Worm (Caenorhabditis elegans) whole organism, L4 larva: Measurements from ENCODE around the gene C18H2.5.

ENCODE experiments used
- D1046.2 ChIP-seq: fragments of 200-800 bp; sonication (Bioruptor generic); IDR thresholded peaks from 2 replicates; pipeline ENCODE4 v1.3.6; 2022; ENCODE audit warnings: missing genetic modification characterization, missing compliant biosample characterization
- F37D6.2 ChIP-seq: sonication (generic microtip); optimal IDR thresholded peaks from 2 replicates; lab custom pipeline; 2016; ENCODE audit warnings: mild to moderate bottlenecking, missing genetic modification characterization, missing compliant biosample characterization
- F49E8.2 ChIP-seq: sonication (generic microtip); optimal IDR thresholded peaks from 2 replicates; lab custom pipeline; 2016; ENCODE audit warnings: missing compliant biosample characterization, mild to moderate bottlenecking, missing genetic modification characterization, borderline replicate concordance
- Y48G9A.11 ChIP-seq: fragments of 200-800 bp; sonication (Bioruptor generic); IDR thresholded peaks from 2 replicates; pipeline ENCODE4 v1.3.6; 2022; ENCODE audit warnings: missing genetic modification reagents, missing genetic modification characterization, missing compliant biosample characterization
- aha-1 ChIP-seq: fragments of 150-350 bp; peaks from one replicate; lab custom pipeline; 2014; ENCODE audit warnings: missing biosample characterization, missing genetic modification characterization
- ama-1 ChIP-seq: fragments of 150-350 bp; optimal IDR thresholded peaks from 2 replicates; lab custom pipeline; 2014; ENCODE audit warnings: inconsistent platforms, mixed read lengths
- ceh-20 ChIP-seq: fragments of 200-800 bp; sonication (Bioruptor generic); IDR thresholded peaks from 2 replicates; pipeline ENCODE4 v1.3.6; 2022; ENCODE audit warnings: missing genetic modification reagents, missing genetic modification characterization, missing compliant biosample characterization
- ceh-28 ChIP-seq: fragments of 150-350 bp; optimal IDR thresholded peaks from 2 replicates; lab custom pipeline; 2014; ENCODE audit warnings: missing biosample characterization, missing genetic modification reagents, missing genetic modification characterization
- ceh-82 ChIP-seq: sonication (generic microtip); optimal IDR thresholded peaks from 2 replicates; lab custom pipeline; 2017; ENCODE audit warnings: missing biosample characterization, missing genetic modification characterization
- cey-2 ChIP-seq: sonication (generic microtip); optimal IDR thresholded peaks from 3 replicates; lab custom pipeline; 2017; ENCODE audit warnings: missing genetic modification characterization, mild to moderate bottlenecking, missing compliant biosample characterization, antibody characterized with exemption, borderline replicate concordance; ENCODE audit not compliant: insufficient read depth
- daf-16 ChIP-seq, 3 experiments: sonication (generic microtip); optimal IDR thresholded peaks; 2 replicates each; lab custom pipeline; 2016 to 2017; ENCODE audit warnings: missing genetic modification characterization in 3 of 3, missing genetic modification reagents in 3 of 3, mild to moderate bottlenecking in 2 of 3, missing compliant biosample characterization in 2 of 3, missing biosample characterization in 1 of 3, moderate library complexity in 1 of 3
- daf-19 ChIP-seq: fragments of 200-800 bp; sonication (Bioruptor generic); conservative IDR thresholded peaks from 2 replicates; pipeline ENCODE4 v1.3.6; 2022; ENCODE audit warnings: missing genetic modification characterization, missing compliant biosample characterization
- dmd-6 ChIP-seq: fragments of 200-800 bp; sonication (Bioruptor generic); IDR thresholded peaks from 2 replicates; pipeline ENCODE4 v1.3.6; 2022; ENCODE audit warnings: missing genetic modification reagents, missing genetic modification characterization, missing compliant biosample characterization
- dpl-1 ChIP-seq: fragments of 150-350 bp; optimal IDR thresholded peaks from 2 replicates; lab custom pipeline; 2014; ENCODE audit warnings: missing biosample characterization, missing genetic modification reagents, missing genetic modification characterization
- dve-1 ChIP-seq: sonication (generic microtip); optimal IDR thresholded peaks from 2 replicates; lab custom pipeline; 2017; ENCODE audit warnings: antibody characterized with exemption, mild to moderate bottlenecking, missing genetic modification characterization, missing compliant biosample characterization; ENCODE audit not compliant: insufficient read depth
- egl-43 ChIP-seq: fragments of 200-800 bp; sonication (Bioruptor generic); IDR thresholded peaks from 2 replicates; pipeline ENCODE4 v1.3.6; 2022; ENCODE audit warnings: missing genetic modification reagents, missing genetic modification characterization, missing compliant biosample characterization
- fkh-10 ChIP-seq: fragments of 150-350 bp; optimal IDR thresholded peaks from 2 replicates; lab custom pipeline; 2014; ENCODE audit warnings: missing biosample characterization, missing genetic modification reagents, missing genetic modification characterization
- hif-1 ChIP-seq, 2 experiments: sonication (generic microtip); optimal IDR thresholded peaks; 2 replicates each; lab custom pipeline; 2016 to 2017; ENCODE audit warnings: missing compliant biosample characterization in 2 of 2, missing genetic modification characterization in 2 of 2, missing genetic modification reagents in 2 of 2, missing genotype in 2 of 2, mild to moderate bottlenecking in 1 of 2
- hlh-11 ChIP-seq: fragments of 200-800 bp; sonication (Bioruptor generic); optimal IDR thresholded peaks from 2 replicates; lab custom pipeline; 2018; ENCODE audit warnings: mild to moderate bottlenecking, missing genetic modification characterization, missing compliant biosample characterization
- hlh-30 ChIP-seq: sonication (generic microtip); optimal IDR thresholded peaks from 2 replicates; lab custom pipeline; 2017; ENCODE audit warnings: antibody characterized with exemption, mild to moderate bottlenecking, missing genetic modification characterization, missing compliant biosample characterization; ENCODE audit not compliant: insufficient read depth
- hmg-1.1 ChIP-seq: fragments of 200-800 bp; sonication (Bioruptor generic); IDR thresholded peaks from 2 replicates; pipeline ENCODE4 v1.3.6; 2022; ENCODE audit warnings: missing genetic modification reagents, missing genetic modification characterization, missing compliant biosample characterization
- lin-1 ChIP-seq: fragments of 200-800 bp; sonication (Bioruptor generic); IDR thresholded peaks from 2 replicates; pipeline ENCODE4 v1.3.6; 2022; ENCODE audit warnings: missing genetic modification reagents, missing genetic modification characterization, missing compliant biosample characterization
- lin-13 ChIP-seq: fragments of 150-350 bp; optimal IDR thresholded peaks from 2 replicates; lab custom pipeline; 2014; ENCODE audit warnings: missing biosample characterization, missing genetic modification reagents, missing genetic modification characterization
- lin-38 ChIP-seq: fragments of 200-800 bp; sonication (Bioruptor generic); IDR thresholded peaks from 2 replicates; pipeline ENCODE4 v1.3.6; 2022; ENCODE audit warnings: missing genetic modification reagents, missing genetic modification characterization, missing compliant biosample characterization
- lir-3 ChIP-seq: sonication (generic microtip); optimal IDR thresholded peaks from 2 replicates; lab custom pipeline; 2016; ENCODE audit warnings: mild to moderate bottlenecking, missing genetic modification characterization, missing compliant biosample characterization
- lsy-2 ChIP-seq, 2 experiments: fragments of 150-350 bp in 1 of 2; sonication (generic microtip) in 1 of 2; optimal IDR thresholded peaks; 2 replicates each; lab custom pipeline; 2014 to 2017; ENCODE audit warnings: missing biosample characterization in 2 of 2, missing genetic modification characterization in 2 of 2
- madf-9 ChIP-seq: fragments of 200-800 bp; sonication (Bioruptor generic); conservative IDR thresholded peaks from 2 replicates; pipeline ENCODE4 v1.3.6; 2022; ENCODE audit warnings: missing genetic modification reagents, missing genetic modification characterization, missing compliant biosample characterization
- mep-1 ChIP-seq: fragments of 150-350 bp; sonication (generic microtip); optimal IDR thresholded peaks from 3 replicates; lab custom pipeline; 2014; ENCODE audit warnings: missing biosample characterization, missing genetic modification characterization
- mes-2 ChIP-seq: sonication (generic microtip); optimal IDR thresholded peaks from 2 replicates; lab custom pipeline; 2016; ENCODE audit warnings: missing genotype, mild to moderate bottlenecking, missing genetic modification characterization, missing compliant biosample characterization; ENCODE audit not compliant: poor library complexity, severe bottlenecking
- mxl-3 ChIP-seq: fragments of 200-800 bp; sonication (Bioruptor generic); optimal IDR thresholded peaks from 2 replicates; lab custom pipeline; 2018; ENCODE audit warnings: mild to moderate bottlenecking, missing genetic modification characterization, missing compliant biosample characterization
- nhr-11 ChIP-seq: fragments of 150-350 bp; optimal IDR thresholded peaks from 2 replicates; lab custom pipeline; 2014; ENCODE audit warnings: missing biosample characterization, missing genetic modification characterization
- nhr-25 ChIP-seq: sonication (generic microtip); optimal IDR thresholded peaks from 2 replicates; lab custom pipeline; 2017; ENCODE audit warnings: missing genetic modification characterization, mild to moderate bottlenecking, missing compliant biosample characterization, antibody characterized with exemption, moderate library complexity, borderline replicate concordance; ENCODE audit not compliant: insufficient read depth
- nhr-28 ChIP-seq: fragments of 150-350 bp; optimal IDR thresholded peaks from 2 replicates; lab custom pipeline; 2014; ENCODE audit warnings: missing biosample characterization, missing genetic modification characterization
- nhr-42 ChIP-seq: fragments of 200-800 bp; sonication (Bioruptor generic); IDR thresholded peaks from 2 replicates; pipeline ENCODE4 v1.3.6; 2022; ENCODE audit warnings: missing genetic modification characterization, missing compliant biosample characterization
- nhr-6 ChIP-seq: fragments of 150-350 bp; optimal IDR thresholded peaks from 2 replicates; lab custom pipeline; 2014; ENCODE audit warnings: missing biosample characterization, missing genetic modification characterization
- pha-4 ChIP-seq, 2 experiments: fragments of 150-350 bp in 1 of 2; fragments of 200-800 bp in 1 of 2; sonication (Bioruptor generic) in 1 of 2; IDR thresholded peaks in 1 of 2; optimal IDR thresholded peaks in 1 of 2; 2 replicates each; pipeline versions ENCODE4 v1.3.6 to Lab custom; 2014 to 2022; ENCODE audit warnings: missing genetic modification characterization in 2 of 2, missing genetic modification reagents in 2 of 2, missing biosample characterization in 1 of 2, missing compliant biosample characterization in 1 of 2
- php-3 ChIP-seq: fragments of 200-800 bp; sonication (Bioruptor generic); IDR thresholded peaks from 2 replicates; pipeline ENCODE4 v1.3.6; 2022; ENCODE audit warnings: missing genetic modification reagents, missing genetic modification characterization, missing compliant biosample characterization
- rbr-2 ChIP-seq: sonication (generic microtip); optimal IDR thresholded peaks from 2 replicates; lab custom pipeline; 2016; ENCODE audit warnings: missing genotype, missing genetic modification characterization, missing compliant biosample characterization
- saeg-2 ChIP-seq: fragments of 200-800 bp; sonication (Bioruptor generic); IDR thresholded peaks from 2 replicates; pipeline ENCODE4 v1.3.6; 2022; ENCODE audit warnings: missing genetic modification reagents, missing genetic modification characterization, missing compliant biosample characterization
- spr-1 ChIP-seq: sonication (generic microtip); optimal IDR thresholded peaks from 2 replicates; lab custom pipeline; 2016; ENCODE audit warnings: mild to moderate bottlenecking, missing genetic modification characterization, missing compliant biosample characterization
- unc-62 ChIP-seq, 3 experiments: fragments of 150-350 bp in 1 of 3; sonication (generic microtip); optimal IDR thresholded peaks in 2 of 3; peaks in 1 of 3; 1 replicate in 1 of 3; 2 replicates in 2 of 3; lab custom pipeline; 2014 to 2017; ENCODE audit warnings: missing biosample characterization in 3 of 3, missing genetic modification characterization in 3 of 3, missing genetic modification reagents in 3 of 3, missing genotype in 1 of 3
- vab-7 ChIP-seq: fragments of 200-800 bp; sonication (Bioruptor generic); IDR thresholded peaks from 2 replicates; pipeline ENCODE4 v1.3.6; 2022; ENCODE audit warnings: missing genetic modification reagents, missing genetic modification characterization, missing compliant biosample characterization
- zag-1 ChIP-seq: fragments of 150-350 bp; optimal IDR thresholded peaks from 2 replicates; lab custom pipeline; 2014; ENCODE audit warnings: missing biosample characterization, missing genetic modification characterization

Gene C18H2.5

ce11 chrIII:7710943-7711342 is 16.8 kb upstream of the C18H2.5 start (continued):
- TF ChIP-seq egl-43 (GFP tag; lab: Robert Waterston, UW) (peak; percentile 70), dpl-1 (GFP tag; lab: Kevin White, UChicago) (peak; percentile 36), mxl-3 (GFP tag; lab: Kevin White, UChicago) (peak; percentile 56), mes-2 (tag; lab: Kevin White, UChicago) (peak; percentile 71), vab-7 (GFP tag; lab: Robert Waterston, UW) (0 out of 2 replicates have a peak, but pooled peaks have one; percentile 29), daf-16 (GFP tag; optimal IDR thresholded peaks at IDR 0.05; lab: Kevin White, UChicago) (no peak), daf-16 (tag; optimal IDR thresholded peaks at IDR 0.05; lab: Kevin White, UChicago) (peak; percentile 35), cey-2 (tag; lab: Kevin White, UChicago) (no peak)
- TF ChIP-seq, all 104 proteins: peak for 16

ce11 chrIII:7710066-7710465 is 15.9 kb upstream of the C18H2.5 start:
- TF ChIP-seq dmd-6 (GFP tag; lab: Robert Waterston, UW) (peak; percentile 37), lir-3 (tag; lab: Kevin White, UChicago) (peak; percentile 33), F37D6.2 (tag; lab: Kevin White, UChicago) (peak; percentile 57), php-3 (0 out of 2 replicates have a peak, but pooled peaks have one; percentile 36), zag-1 (tag; lab: Kevin White, UChicago) (no peak), lin-13 (GFP tag; lab: Kevin White, UChicago) (peak; percentile 99), ceh-82 (tag; lab: Kevin White, UChicago) (no peak), lsy-2 (tag; optimal IDR thresholded peaks at IDR 0.05; lab: Kevin White, UChicago) (peak; percentile 19 to 87), nhr-28 (peak; percentile 36), daf-16 (GFP tag; optimal IDR thresholded peaks at IDR 0.05; lab: Kevin White, UChicago) (no peak), daf-16 (tag; optimal IDR thresholded peaks at IDR 0.05; lab: Kevin White, UChicago) (peak; percentile 66), daf-19 (GFP tag; lab: Robert Waterston, UW) (0 out of 2 replicates have a peak, but pooled peaks have one; percentile 6), dve-1 (tag; lab: Kevin White, UChicago) (peak; percentile 83), lin-1 (GFP tag; lab: Robert Waterston, UW) (0 out of 2 replicates have a peak, but pooled peaks have one; percentile 26), D1046.2 (GFP tag; lab: Robert Waterston, UW) (no peak), mxl-3 (GFP tag; lab: Kevin White, UChicago) (peak; percentile 49), nhr-11 (tag; lab: Kevin White, UChicago) (peak; percentile 77), ama-1 (lab: Kevin White, UChicago) (no peak), hlh-11 (tag; lab: Kevin White, UChicago) (peak; percentile 73), fkh-10 (no peak), vab-7 (GFP tag; lab: Robert Waterston, UW) (peak; percentile 13; the same call in 1 of the 2 replicates), unc-62 (GFP tag; optimal IDR thresholded peaks at IDR 0.05 in 1 of 2; lab: Kevin White, UChicago) (peak in 1 of 2 experiments; percentile 64), unc-62 (tag; optimal IDR thresholded peaks at IDR 0.05; lab: Kevin White, UChicago) (no peak), nhr-25 (tag; lab: Kevin White, UChicago) (peak; percentile 55), hlh-30 (tag; lab: Kevin White, UChicago) (peak; percentile 73), Y48G9A.11 (0 out of 2 replicates have a peak, but pooled peaks have one; percentile 16), madf-9 (0 out of 2 replicates have a peak, but pooled peaks have one; percentile 34), ceh-20 (GFP tag; lab: Robert Waterston, UW) (peak; percentile 58; the same call in 1 of the 2 replicates), dpl-1 (GFP tag; lab: Kevin White, UChicago) (peak; percentile 61), nhr-6 (tag; lab: Kevin White, UChicago) (peak; percentile 91), hmg-1.1 (peak; percentile 80), ceh-28 (tag; lab: Kevin White, UChicago) (peak; percentile 30), lin-38 (peak; percentile 79), pha-4 (GFP tag; IDR thresholded peaks at IDR 0.05; lab: Robert Waterston, UW) (no peak), pha-4 (tag; optimal IDR thresholded peaks at IDR 0.05; lab: Kevin White, UChicago) (peak; percentile 28), F49E8.2 (tag; lab: Kevin White, UChicago) (no peak), spr-1 (tag; lab: Kevin White, UChicago) (no peak), egl-43 (GFP tag; lab: Robert Waterston, UW) (0 out of 2 replicates have a peak, but pooled peaks have one; percentile 27), mep-1 (tag; lab: Kevin White, UChicago) (peak; percentile 88), hif-1 (tag; optimal IDR thresholded peaks at IDR 0.05; lab: Kevin White, UChicago) (peak in 1 of 2 experiments; percentile 51), nhr-42 (GFP tag; lab: Robert Waterston, UW) (peak; percentile 69; the same call in 1 of the 2 replicates), mes-2 (tag; lab: Kevin White, UChicago) (peak; percentile 68), saeg-2 (GFP tag; lab: Robert Waterston, UW) (no peak), aha-1 (peak; percentile 72), rbr-2 (tag; lab: Kevin White, UChicago) (peak; percentile 82)
